Fruit fly (Drosophila melanogaster) whole organism, pupa: Measurements from ENCODE around the gene bel.

ENCODE experiments used
- CG10348 ChIP-seq: fragments of 200-800 bp; sonication (Bioruptor generic); IDR thresholded peaks from 2 replicates; pipeline ENCODE4 v1.3.6; 2022; ENCODE audit warnings: missing biosample characterization, missing genetic modification characterization
- CG12605 ChIP-seq: fragments of 200-800 bp; sonication (Bioruptor generic); IDR thresholded peaks from 2 replicates; pipeline ENCODE4 v1.3.6; 2022; ENCODE audit warnings: missing biosample characterization, missing genetic modification characterization
- CG13204 ChIP-seq: fragments of 200-800 bp; sonication (Bioruptor generic); optimal IDR thresholded peaks from 2 replicates; lab custom pipeline; 2018; ENCODE audit warnings: missing biosample characterization, mild to moderate bottlenecking, missing genetic modification characterization, moderate library complexity
- CG14655 ChIP-seq: fragments of 200-800 bp; sonication (Bioruptor generic); optimal IDR thresholded peaks from 3 replicates; lab custom pipeline; 2017; ENCODE audit warnings: mild to moderate bottlenecking, missing biosample characterization, missing genetic modification reagents, missing genetic modification characterization
- CG15710 ChIP-seq: fragments of 200-800 bp; sonication (Bioruptor generic); optimal IDR thresholded peaks from 2 replicates; lab custom pipeline; 2018; ENCODE audit warnings: missing biosample characterization, mild to moderate bottlenecking, missing genetic modification characterization, moderate library complexity
- CG17806 ChIP-seq: fragments of 200-800 bp; sonication (Bioruptor generic); optimal IDR thresholded peaks from 2 replicates; lab custom pipeline; 2018; ENCODE audit warnings: missing biosample characterization, mild to moderate bottlenecking, missing genetic modification characterization, moderate library complexity
- CG32121 ChIP-seq: fragments of 200-800 bp; sonication (Bioruptor generic); IDR thresholded peaks from 2 replicates; pipeline ENCODE4 v1.3.6; 2022; ENCODE audit warnings: missing biosample characterization, missing genetic modification characterization
- CG34367 ChIP-seq: fragments of 200-800 bp; sonication (Bioruptor generic); optimal IDR thresholded peaks from 2 replicates; lab custom pipeline; 2018; ENCODE audit warnings: missing biosample characterization, mild to moderate bottlenecking, missing genetic modification characterization
- CG4496 ChIP-seq: fragments of 200-800 bp; sonication (Bioruptor generic); IDR thresholded peaks from 3 replicates; pipeline ENCODE4 v1.3.6; 2022; ENCODE audit warnings: missing biosample characterization, missing genetic modification characterization
- CG8159 ChIP-seq: fragments of 200-800 bp; sonication (Bioruptor generic); optimal IDR thresholded peaks from 3 replicates; lab custom pipeline; 2018; ENCODE audit warnings: missing biosample characterization, mild to moderate bottlenecking, missing genetic modification characterization, moderate library complexity
- CG8301 ChIP-seq: fragments of 200-800 bp; sonication (Bioruptor generic); optimal IDR thresholded peaks from 2 replicates; lab custom pipeline; 2018; ENCODE audit warnings: missing biosample characterization, mild to moderate bottlenecking, missing genetic modification characterization
- CG9948 ChIP-seq: fragments of 200-800 bp; sonication (Bioruptor generic); optimal IDR thresholded peaks from 2 replicates; lab custom pipeline; 2018; ENCODE audit warnings: missing biosample characterization, mild to moderate bottlenecking, missing genetic modification characterization, moderate library complexity
- D1 ChIP-seq: fragments of 200-800 bp; sonication (Bioruptor generic); optimal IDR thresholded peaks from 2 replicates; lab custom pipeline; 2018; ENCODE audit warnings: missing biosample characterization, mild to moderate bottlenecking, missing genetic modification characterization, moderate library complexity
- EcR ChIP-seq: fragments of 200-800 bp; sonication (Bioruptor generic); optimal IDR thresholded peaks from 3 replicates; lab custom pipeline; 2019; ENCODE audit warnings: missing biosample characterization, missing genetic modification characterization, mild to moderate bottlenecking, moderate library complexity, missing genetic modification reagents
- Ets98B ChIP-seq: fragments of 200-800 bp; sonication (Bioruptor generic); IDR thresholded peaks from 2 replicates; pipeline ENCODE4 v1.3.6; 2022; ENCODE audit warnings: missing biosample characterization, missing genetic modification characterization
- Pif1A ChIP-seq: fragments of 200-800 bp; sonication (Bioruptor generic); optimal IDR thresholded peaks from 3 replicates; lab custom pipeline; 2016; ENCODE audit warnings: missing biosample characterization, missing genetic modification characterization
- Pif1B ChIP-seq: fragments of 200-800 bp; sonication (Bioruptor generic); optimal IDR thresholded peaks from 3 replicates; lab custom pipeline; 2016; ENCODE audit warnings: missing biosample characterization, missing genetic modification characterization
- Snoo ChIP-seq: fragments of 200-800 bp; sonication (Bioruptor generic); optimal IDR thresholded peaks from 3 replicates; lab custom pipeline; 2017; ENCODE audit warnings: missing biosample characterization, mild to moderate bottlenecking, missing genetic modification characterization, inconsistent platforms
- fd96Ca ChIP-seq: fragments of 200-800 bp; sonication (Bioruptor generic); IDR thresholded peaks from 3 replicates; pipeline ENCODE4 v1.3.6; 2022; ENCODE audit warnings: missing biosample characterization, missing genetic modification characterization
- gl ChIP-seq: fragments of 200-800 bp; sonication (Bioruptor generic); optimal IDR thresholded peaks from 2 replicates; lab custom pipeline; 2018; ENCODE audit warnings: missing biosample characterization, mild to moderate bottlenecking, missing genetic modification characterization
- rn ChIP-seq: fragments of 200-800 bp; sonication (Bioruptor generic); IDR thresholded peaks from 2 replicates; pipeline ENCODE4 v1.3.6; 2022; ENCODE audit warnings: missing biosample characterization, missing genetic modification characterization

Gene bel

DNA sequence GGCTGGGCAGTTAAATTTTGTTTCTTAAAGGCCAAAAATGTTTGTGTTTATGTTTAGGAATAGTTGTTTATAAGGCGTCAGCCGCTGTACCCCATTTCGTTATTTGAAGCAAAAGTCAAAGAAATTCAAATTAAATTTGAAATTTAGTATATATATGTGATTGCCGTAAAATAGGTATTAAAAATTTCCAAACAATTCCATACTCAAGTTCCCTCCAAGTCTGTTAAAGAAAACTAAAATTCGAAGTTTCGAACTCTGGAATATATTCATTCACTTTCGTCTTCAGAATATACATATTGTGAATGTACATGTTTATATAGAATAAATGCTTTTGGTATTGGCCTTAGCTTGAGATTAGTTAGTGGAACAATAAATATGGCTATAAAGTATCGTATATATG, at the start of gene bel:
TSS of gene bel (minus strand) at position 101 of the 400 bp plus-strand sequence.
- no peak for TF ChIP-seq Ets98B
- no peak for TF ChIP-seq Snoo (tag; lab: Kevin White, UChicago)
- no peak for TF ChIP-seq Pif1B (GFP tag; lab: Kevin White, UChicago)
- TF ChIP-seq CG4496 (GFP tag; lab: Robert Waterston, UW), result no peak
- no peak for TF ChIP-seq CG8301 (tag; lab: Kevin White, UChicago)
- no peak for TF ChIP-seq CG13204 (GFP tag; lab: Kevin White, UChicago)
- no peak for TF ChIP-seq rn (GFP tag; lab: Robert Waterston, UW)
- TF ChIP-seq CG15710 (tag; lab: Kevin White, UChicago), result no peak
- no peak for TF ChIP-seq CG32121
- TF ChIP-seq CG9948 (tag; lab: Kevin White, UChicago), result no peak
- TF ChIP-seq CG17806 (tag; lab: Kevin White, UChicago), result no peak
- no peak for TF ChIP-seq CG12605 (GFP tag; lab: Robert Waterston, UW)
- no peak for TF ChIP-seq fd96Ca (GFP tag; lab: Robert Waterston, UW)
- TF ChIP-seq CG8159, result no peak
- TF ChIP-seq CG14655, result no peak
- TF ChIP-seq Pif1A (GFP tag; lab: Kevin White, UChicago), result no peak

DNA sequence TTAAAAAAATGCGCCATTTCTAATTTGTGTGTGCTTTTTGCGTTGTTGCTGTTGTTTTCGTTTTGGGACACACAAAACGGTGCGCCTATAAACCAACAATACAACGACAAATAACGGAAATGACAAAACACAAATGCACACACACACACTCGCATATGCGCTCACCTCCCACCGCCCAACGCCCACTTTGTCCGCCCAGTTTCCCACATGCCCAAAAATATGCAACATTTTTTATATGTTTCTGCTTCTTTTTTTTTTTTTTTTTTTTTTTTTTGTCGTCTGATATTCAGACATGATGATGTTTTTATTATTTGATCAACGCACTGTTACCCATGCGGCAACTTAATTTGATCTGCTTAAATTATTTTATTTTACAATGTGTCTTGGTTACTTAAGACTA, 46.6 kb upstream of the bel start:
- TF ChIP-seq CG10348 (no peak), Ets98B (no peak), fd96Ca (GFP tag; lab: Robert Waterston, UW) (no peak), CG8301 (tag; lab: Kevin White, UChicago) (no peak), CG8159 (peak; percentile 12), CG9948 (tag; lab: Kevin White, UChicago) (no peak), CG17806 (tag; lab: Kevin White, UChicago) (no peak)

DNA sequence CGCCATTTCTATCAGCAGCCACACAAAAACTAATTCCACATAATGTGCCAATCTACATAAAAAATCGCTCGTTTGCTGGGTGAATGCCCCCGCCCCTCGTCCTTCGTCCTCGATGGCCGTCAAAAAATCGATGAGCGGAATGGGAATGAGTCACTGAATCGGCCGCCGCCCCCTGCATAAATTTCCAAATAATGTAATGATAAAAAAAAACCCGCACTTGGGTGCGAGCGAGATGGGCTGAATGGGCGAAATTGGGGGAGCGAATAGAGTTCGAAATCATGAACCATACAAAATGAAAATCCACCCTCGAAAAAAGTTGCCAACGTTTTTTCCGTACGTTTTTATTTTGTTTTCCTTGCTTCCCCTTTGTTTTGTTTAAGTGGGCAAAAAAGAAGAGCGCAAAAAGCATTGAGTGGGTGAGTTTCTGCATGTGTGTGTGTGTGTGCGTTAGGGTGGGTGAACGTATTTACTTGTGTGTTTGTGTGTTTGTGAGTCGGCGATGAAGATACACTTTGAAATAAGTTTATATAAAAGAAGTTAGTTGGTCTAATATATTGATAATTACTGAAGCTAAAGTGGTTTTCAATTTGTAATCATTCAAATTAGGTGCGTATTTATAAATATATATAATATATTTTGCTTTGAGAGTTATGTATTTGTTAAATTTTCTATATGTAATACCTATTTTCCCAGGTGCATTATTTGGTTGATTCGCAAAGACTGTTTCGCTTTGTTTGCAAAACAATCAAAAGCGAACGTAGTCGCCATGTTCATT, 44.9 kb upstream of the bel start:
- TF ChIP-seq fd96Ca (GFP tag; lab: Robert Waterston, UW), result no peak
- TF ChIP-seq CG34367 (tag; lab: Kevin White, UChicago), result peak; percentile 36
- peak; percentile 13 for TF ChIP-seq Pif1B (GFP tag; lab: Kevin White, UChicago)
- peak; percentile 30 for TF ChIP-seq CG13204 (GFP tag; lab: Kevin White, UChicago)
- no peak for TF ChIP-seq CG17806 (tag; lab: Kevin White, UChicago)
- no peak for TF ChIP-seq CG4496 (GFP tag; lab: Robert Waterston, UW)
- TF ChIP-seq CG32121, result no peak
- TF ChIP-seq EcR, result no peak
- peak; percentile 53 for TF ChIP-seq CG8159
- no peak for TF ChIP-seq rn (GFP tag; lab: Robert Waterston, UW)
- TF ChIP-seq Ets98B, result no peak
- no peak for TF ChIP-seq CG9948 (tag; lab: Kevin White, UChicago)
- TF ChIP-seq CG15710 (tag; lab: Kevin White, UChicago), result no peak
- TF ChIP-seq Snoo (tag; lab: Kevin White, UChicago), result no peak
- TF ChIP-seq CG10348, result no peak
- TF ChIP-seq D1 (tag; lab: Kevin White, UChicago), result no peak
- TF ChIP-seq Pif1A (GFP tag; lab: Kevin White, UChicago), result peak; percentile 33
- peak; percentile 38 for TF ChIP-seq CG14655
- TF ChIP-seq gl (tag; lab: Kevin White, UChicago), result peak; percentile 78
- TF ChIP-seq CG8301 (tag; lab: Kevin White, UChicago), result no peak
- TF ChIP-seq CG12605 (GFP tag; lab: Robert Waterston, UW), result peak; percentile 57; the same call in 1 of the 2 replicates

DNA sequence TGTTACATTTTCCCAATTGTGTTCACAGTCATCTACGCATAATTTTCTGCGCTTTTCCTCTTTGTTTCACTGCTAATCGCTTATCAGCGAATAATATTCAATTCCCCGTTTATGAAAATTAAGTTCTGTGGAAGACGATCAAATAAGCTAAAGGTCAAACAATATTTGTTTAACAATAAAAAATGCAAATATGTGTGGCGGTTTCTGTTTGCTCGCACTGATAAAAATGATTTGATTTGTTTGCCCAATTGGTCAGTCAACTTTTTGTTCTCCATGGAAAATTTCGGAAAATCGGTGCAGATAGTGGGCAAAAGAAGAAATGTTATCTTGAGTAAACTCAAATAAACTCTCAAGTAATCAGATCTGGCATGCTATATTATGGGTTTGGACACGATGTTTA, 44.1 kb upstream of the bel start:
- TF ChIP-seq CG15710 (tag; lab: Kevin White, UChicago) (no peak), gl (tag; lab: Kevin White, UChicago) (no peak), CG12605 (GFP tag; lab: Robert Waterston, UW) (no peak), CG17806 (tag; lab: Kevin White, UChicago) (no peak), Snoo (tag; lab: Kevin White, UChicago) (no peak), EcR (no peak)

DNA sequence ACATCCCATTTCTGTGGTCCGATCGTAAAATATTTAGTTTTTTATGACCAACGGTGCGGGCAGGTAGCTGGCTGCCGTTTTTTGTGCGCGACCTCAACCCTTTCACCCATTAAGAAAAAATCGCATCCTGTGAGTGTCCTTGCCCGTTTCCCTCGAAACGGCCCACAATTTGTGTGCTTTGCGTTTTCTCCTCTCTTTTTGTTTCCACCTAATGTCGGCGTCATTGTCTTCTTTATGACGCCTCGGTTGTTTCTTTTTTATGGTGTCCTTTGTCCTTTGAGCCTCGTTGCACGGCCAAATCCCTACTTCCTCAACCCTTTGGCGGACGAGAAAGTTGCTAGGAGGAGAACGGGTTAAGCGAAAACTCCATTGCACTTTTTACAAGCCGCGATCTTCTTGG, 40.6 kb upstream of the bel start:
- TF ChIP-seq CG8301 (tag; lab: Kevin White, UChicago), result no peak
- TF ChIP-seq CG10348, result no peak
- TF ChIP-seq CG15710 (tag; lab: Kevin White, UChicago), result no peak
- TF ChIP-seq CG32121, result no peak
- TF ChIP-seq CG9948 (tag; lab: Kevin White, UChicago), result no peak
- no peak for TF ChIP-seq Pif1B (GFP tag; lab: Kevin White, UChicago)
- TF ChIP-seq CG8159, result no peak
- TF ChIP-seq CG12605 (GFP tag; lab: Robert Waterston, UW), result no peak
- TF ChIP-seq gl (tag; lab: Kevin White, UChicago), result no peak
- no peak for TF ChIP-seq D1 (tag; lab: Kevin White, UChicago)

DNA sequence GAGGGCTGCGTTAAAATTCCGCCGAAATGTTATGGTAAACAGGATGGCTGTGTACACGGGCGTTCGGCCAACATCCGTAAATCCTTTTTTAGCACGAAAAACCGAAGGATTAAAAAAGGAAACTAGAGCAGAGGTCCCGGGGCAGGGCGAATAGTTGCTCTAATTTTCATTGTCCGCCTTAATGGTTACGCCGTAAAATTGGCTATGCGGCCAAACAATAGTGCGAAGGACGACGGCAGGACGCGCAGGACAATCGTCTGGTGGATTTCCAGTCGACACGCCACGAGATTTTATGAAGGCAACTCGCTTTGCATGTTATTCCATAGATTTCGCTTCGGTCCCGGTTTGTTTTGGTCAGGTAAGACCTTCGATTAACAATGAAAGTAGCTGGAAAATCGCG, 40.1 kb upstream of the bel start:
- TF ChIP-seq Pif1B (GFP tag; lab: Kevin White, UChicago), result no peak
- TF ChIP-seq D1 (tag; lab: Kevin White, UChicago), result no peak
- TF ChIP-seq CG4496 (GFP tag; lab: Robert Waterston, UW), result no peak
- no peak for TF ChIP-seq EcR
- no peak for TF ChIP-seq CG14655
- TF ChIP-seq Pif1A (GFP tag; lab: Kevin White, UChicago), result no peak
